Worm (Caenorhabditis elegans): ENCODE measurements around the gene C45B11.9.

C45B11.9 gene

ce11 chrV:11004094-11004493 is 36.0 kb upstream of the C45B11.9 start:
- TF ChIP-seq fkh-10 (GFP tag; optimal IDR thresholded peaks at IDR 0.05): no peak
- TF ChIP-seq nhr-23 (tag; optimal IDR thresholded peaks at IDR 0.05): no peak
- TF ChIP-seq zag-1 (tag; optimal IDR thresholded peaks at IDR 0.05): no peak
- TF ChIP-seq daf-12 (tag; optimal IDR thresholded peaks at IDR 0.05): no peak
- no peak for TF ChIP-seq unc-39 (tag; optimal IDR thresholded peaks at IDR 0.05)
- no peak for TF ChIP-seq pha-4 (tag; optimal IDR thresholded peaks at IDR 0.05)

- TF ChIP-seq jun-1 (tag; optimal IDR thresholded peaks at IDR 0.05) (peak; percentile 44), pqm-1 (tag; optimal IDR thresholded peaks at IDR 0.05) (peak; percentile 24), mml-1 (tag; optimal IDR thresholded peaks at IDR 0.05) (no peak), elt-2 (tag; optimal IDR thresholded peaks at IDR 0.05) (peak; percentile 80), nhr-77 (tag; optimal IDR thresholded peaks at IDR 0.05) (no peak)
Observed at ce11 chrV:11007651-11008050, 32.5 kb upstream of the C45B11.9 start.

- no peak for TF ChIP-seq fkh-2 (tag; optimal IDR thresholded peaks at IDR 0.05)
- TF ChIP-seq elt-2 (tag; optimal IDR thresholded peaks at IDR 0.05): peak; percentile 92
- no peak for TF ChIP-seq ceh-82 (tag; optimal IDR thresholded peaks at IDR 0.05)
- peak; percentile 40 for TF ChIP-seq jun-1 (tag; optimal IDR thresholded peaks at IDR 0.05)
- peak; percentile 74 for TF ChIP-seq pqm-1 (tag; optimal IDR thresholded peaks at IDR 0.05)
Observed at ce11 chrV:11009124-11009524, 31.0 kb upstream of the C45B11.9 start.

ce11 chrV:11010768-11011167 is 29.4 kb upstream of the C45B11.9 start:
- TF ChIP-seq elt-1 (tag; optimal IDR thresholded peaks at IDR 0.05) (no peak), nhr-43 (tag; optimal IDR thresholded peaks at IDR 0.05; ENCODE audit: poor library complexity, severe bottlenecking) (no peak), nhr-237 (tag; optimal IDR thresholded peaks at IDR 0.05) (no peak), elt-2 (tag; optimal IDR thresholded peaks at IDR 0.05) (no peak), mdl-1 (tag; optimal IDR thresholded peaks at IDR 0.05) (no peak), tbx-2 (tag; optimal IDR thresholded peaks at IDR 0.05) (no peak), nhr-25 (tag; optimal IDR thresholded peaks at IDR 0.05) (no peak), pha-4 (tag; optimal IDR thresholded peaks at IDR 0.05) (no peak), hmg-11 (tag; optimal IDR thresholded peaks at IDR 0.05) (no peak), ceh-9 (tag; optimal IDR thresholded peaks at IDR 0.05) (no peak), ceh-82 (tag; optimal IDR thresholded peaks at IDR 0.05) (no peak), fkh-10 (GFP tag; optimal IDR thresholded peaks at IDR 0.05) (no peak), nhr-23 (tag; optimal IDR thresholded peaks at IDR 0.05) (no peak), skn-1 (tag; optimal IDR thresholded peaks at IDR 0.05) (no peak), ceh-28 (tag; optimal IDR thresholded peaks at IDR 0.05) (no peak), ztf-4 (tag; optimal IDR thresholded peaks at IDR 0.05) (no peak)

- peak; percentile 10 for TF ChIP-seq nhr-25 (tag; optimal IDR thresholded peaks at IDR 0.05)
- TF ChIP-seq hmg-11 (tag; optimal IDR thresholded peaks at IDR 0.05): no peak
- no peak for TF ChIP-seq egl-5 (tag; optimal IDR thresholded peaks at IDR 0.05)
- TF ChIP-seq zag-1 (tag; optimal IDR thresholded peaks at IDR 0.05): no peak
Observed at ce11 chrV:11011807-11012206, 28.3 kb upstream of the C45B11.9 start.

ce11 chrV:11012419-11012818 is 27.7 kb upstream of the C45B11.9 start, which contains the start of gene C13G3.1:
Gene C13G3.1, minus strand, starts transcription at chrV:11012465.
- TF ChIP-seq nhr-25 (tag; optimal IDR thresholded peaks at IDR 0.05) (peak; percentile 3), nhr-12 (tag; optimal IDR thresholded peaks at IDR 0.05) (no peak), unc-39 (tag; optimal IDR thresholded peaks at IDR 0.05) (no peak)

- no peak for TF ChIP-seq nfya-1 (tag; optimal IDR thresholded peaks at IDR 0.05; ENCODE audit: insufficient read depth)
- TF ChIP-seq fos-1 (tag; optimal IDR thresholded peaks at IDR 0.05): no peak
- TF ChIP-seq fkh-10 (GFP tag; optimal IDR thresholded peaks at IDR 0.05): no peak
- no peak for TF ChIP-seq ztf-11 (tag; optimal IDR thresholded peaks at IDR 0.05)
- TF ChIP-seq egl-5 (tag; optimal IDR thresholded peaks at IDR 0.05): no peak
- no peak for TF ChIP-seq elt-1 (tag; optimal IDR thresholded peaks at IDR 0.05)
- TF ChIP-seq pqm-1 (tag; optimal IDR thresholded peaks at IDR 0.05): no peak
Observed at ce11 chrV:11013179-11013578, 26.9 kb upstream of the C45B11.9 start.

Data from whole organism, L3 larva.